Worm (Caenorhabditis elegans) whole organism, late embryonic: ENCODE results near the gene nap-1.
A peak's percentile ranks its signal among the peaks of the same experiment; 100 is the strongest.

Experiments used
- K09A11.1 ChIP-seq: sonication (generic microtip); optimal IDR thresholded peaks from 2 replicates; lab custom pipeline; 2017; ENCODE audit warnings: antibody characterized with exemption, mild to moderate bottlenecking, missing genetic modification characterization, missing compliant biosample characterization; ENCODE audit not compliant: insufficient read depth
- ama-1 ChIP-seq: fragments of 150-350 bp; optimal IDR thresholded peaks from 2 replicates; lab custom pipeline; 2014
- ceh-6 ChIP-seq: fragments of 200-800 bp; sonication (Bioruptor generic); optimal IDR thresholded peaks from 2 replicates; lab custom pipeline; 2018; ENCODE audit warnings: mild to moderate bottlenecking, missing genetic modification characterization, missing compliant biosample characterization
- ets-4 ChIP-seq: sonication (generic microtip); optimal IDR thresholded peaks from 2 replicates; lab custom pipeline; 2016; ENCODE audit warnings: missing genetic modification characterization, missing compliant biosample characterization
- npax-4 ChIP-seq: sonication (generic microtip); optimal IDR thresholded peaks from 2 replicates; lab custom pipeline; 2016; ENCODE audit warnings: missing genetic modification characterization, missing compliant biosample characterization
- sox-2 ChIP-seq: fragments of 200-800 bp; sonication (Bioruptor generic); IDR thresholded peaks from 2 replicates; pipeline ENCODE4 v1.3.6; 2022; ENCODE audit warnings: missing genetic modification reagents, missing genetic modification characterization, missing compliant biosample characterization

DNA sequence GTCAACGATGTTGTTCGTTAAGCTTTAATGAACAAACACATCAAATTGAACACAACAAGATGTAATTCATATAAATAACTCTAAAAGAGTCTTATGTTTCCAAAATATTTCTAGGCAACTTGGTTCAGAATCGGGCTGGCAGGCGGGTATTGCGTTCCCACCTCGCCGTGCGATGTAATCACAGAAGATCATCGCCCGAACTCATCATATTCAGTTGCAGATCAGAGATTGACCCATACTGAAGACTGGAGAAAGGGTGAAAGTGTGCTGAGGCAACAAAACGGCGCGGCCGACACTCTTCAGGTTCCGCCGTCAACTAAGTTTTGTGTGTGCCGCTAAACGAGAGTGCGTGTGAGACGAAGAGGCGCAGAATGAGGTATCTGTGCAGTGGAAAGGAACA is 49.4 kb upstream of the nap-1 start:
- peak; percentile 96 for TF ChIP-seq ama-1
- TF ChIP-seq npax-4 = no peak
- TF ChIP-seq sox-2 (GFP tag; lab: Robert Waterston, UW) = no peak
- no peak for TF ChIP-seq ets-4 (tag; lab: Kevin White, UChicago)
- no peak for TF ChIP-seq K09A11.1 (tag; lab: Kevin White, UChicago)
- no peak for TF ChIP-seq ceh-6
